Worm (Caenorhabditis elegans) whole organism, L4 larva: ENCODE data around the gene W09B6.4.

ENCODE experiments used
- R02D3.7 ChIP-seq: fragments of 150-350 bp; sonication (generic microtip); optimal IDR thresholded peaks from 3 replicates; lab custom pipeline; 2014; ENCODE audit warnings: missing biosample characterization, missing genetic modification characterization
- ama-1 ChIP-seq: fragments of 150-350 bp; optimal IDR thresholded peaks from 2 replicates; lab custom pipeline; 2014; ENCODE audit warnings: inconsistent platforms, mixed read lengths
- fos-1 ChIP-seq: fragments of 150-350 bp; optimal IDR thresholded peaks from 2 replicates; lab custom pipeline; 2014; ENCODE audit warnings: missing biosample characterization, missing genetic modification characterization
- lin-29 ChIP-seq: fragments of 200-800 bp; sonication (Bioruptor generic); IDR thresholded peaks from 2 replicates; pipeline ENCODE4 v1.3.6; 2022; ENCODE audit warnings: missing genetic modification reagents, missing genetic modification characterization, missing compliant biosample characterization
- lin-39 ChIP-seq: fragments of 150-350 bp; optimal IDR thresholded peaks from 2 replicates; lab custom pipeline; 2014; ENCODE audit warnings: missing biosample characterization, missing genetic modification reagents, missing genetic modification characterization
- nhr-11 ChIP-seq: fragments of 150-350 bp; optimal IDR thresholded peaks from 2 replicates; lab custom pipeline; 2014; ENCODE audit warnings: missing biosample characterization, missing genetic modification characterization
- nhr-76 ChIP-seq: fragments of 150-350 bp; optimal IDR thresholded peaks from 2 replicates; lab custom pipeline; 2014; ENCODE audit warnings: missing biosample characterization, missing genetic modification characterization

DNA sequence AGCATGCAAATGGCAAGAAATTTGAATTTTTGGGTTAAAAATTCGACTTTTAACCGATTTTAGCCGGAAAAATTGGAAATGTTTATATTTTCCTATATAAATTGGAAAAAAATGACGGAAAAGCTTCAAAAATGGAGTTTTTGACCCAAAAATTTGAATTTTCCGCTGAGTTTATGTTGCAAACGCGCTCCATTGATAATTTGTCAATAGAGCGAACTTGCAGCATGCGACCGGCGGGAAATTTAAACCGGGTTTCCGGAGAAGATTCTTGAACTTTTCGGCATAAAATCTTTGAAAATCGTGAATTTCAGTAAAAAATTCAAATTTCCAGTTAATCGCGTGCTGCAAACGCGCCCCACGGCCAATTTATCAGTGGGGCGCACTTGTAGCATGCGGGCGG is 9.3 kb downstream of the W09B6.4 start:
- no peak for TF ChIP-seq nhr-76 (tag; lab: Kevin White, UChicago)
- no peak for TF ChIP-seq ama-1 (lab: Kevin White, UChicago)
- TF ChIP-seq lin-39 = no peak
- TF ChIP-seq nhr-11 (tag; lab: Kevin White, UChicago) = no peak
- TF ChIP-seq lin-29 (GFP tag; lab: Robert Waterston, UW) = no peak
- no peak for TF ChIP-seq fos-1 (tag; lab: Kevin White, UChicago)
- no peak for TF ChIP-seq R02D3.7
